Fruit fly (Drosophila melanogaster) whole organism, pupa: ENCODE measurements around the gene CG2964.

Experiments used
- CG12605 ChIP-seq: fragments of 200-800 bp; sonication (Bioruptor generic); IDR thresholded peaks from 2 replicates; pipeline ENCODE4 v1.3.6; 2022; ENCODE audit warnings: missing biosample characterization, missing genetic modification characterization
- CG4496 ChIP-seq: fragments of 200-800 bp; sonication (Bioruptor generic); IDR thresholded peaks from 3 replicates; pipeline ENCODE4 v1.3.6; 2022; ENCODE audit warnings: missing biosample characterization, missing genetic modification characterization
- D1 ChIP-seq: fragments of 200-800 bp; sonication (Bioruptor generic); optimal IDR thresholded peaks from 2 replicates; lab custom pipeline; 2018; ENCODE audit warnings: missing biosample characterization, mild to moderate bottlenecking, missing genetic modification characterization, moderate library complexity
- Ets98B ChIP-seq: fragments of 200-800 bp; sonication (Bioruptor generic); IDR thresholded peaks from 2 replicates; pipeline ENCODE4 v1.3.6; 2022; ENCODE audit warnings: missing biosample characterization, missing genetic modification characterization
- Pif1B ChIP-seq: fragments of 200-800 bp; sonication (Bioruptor generic); optimal IDR thresholded peaks from 3 replicates; lab custom pipeline; 2016; ENCODE audit warnings: missing biosample characterization, missing genetic modification characterization
- Snoo ChIP-seq: fragments of 200-800 bp; sonication (Bioruptor generic); optimal IDR thresholded peaks from 3 replicates; lab custom pipeline; 2017; ENCODE audit warnings: missing biosample characterization, mild to moderate bottlenecking, missing genetic modification characterization, inconsistent platforms
- gl ChIP-seq: fragments of 200-800 bp; sonication (Bioruptor generic); optimal IDR thresholded peaks from 2 replicates; lab custom pipeline; 2018; ENCODE audit warnings: missing biosample characterization, mild to moderate bottlenecking, missing genetic modification characterization

dm6 chr2L:2799909-2800478 is 12.2 kb upstream of the CG2964 start, which contains the start of gene Syt1:
- TF ChIP-seq CG4496 (0 out of 3 replicates have a peak, but pooled peaks have one; percentile 9), gl (tag; lab: Kevin White, UChicago) (no peak), Snoo (tag; lab: Kevin White, UChicago) (no peak), D1 (no peak), CG12605 (GFP tag; lab: Robert Waterston, UW) (no peak), Pif1B (GFP tag; lab: Kevin White, UChicago) (no peak), Ets98B (GFP tag; lab: Robert Waterston, UW) (no peak)
